Worm (Caenorhabditis elegans) whole organism, L4/young adult: ENCODE results near the gene clec-173.

Experiments
- W03F9.2 ChIP-seq: fragments of 150-350 bp; optimal IDR thresholded peaks from 2 replicates; lab custom pipeline; 2014; ENCODE audit warnings: missing biosample characterization, missing genetic modification characterization
- dao-5 ChIP-seq: sonication (generic microtip); optimal IDR thresholded peaks from 2 replicates; lab custom pipeline; 2016; ENCODE audit warnings: missing genotype, missing genetic modification characterization, moderate library complexity, missing compliant biosample characterization
- him-1 ChIP-seq: sonication (generic microtip); optimal IDR thresholded peaks from 2 replicates; lab custom pipeline; 2016; ENCODE audit warnings: missing genotype, missing genetic modification reagents, missing genetic modification characterization, missing compliant biosample characterization

DNA sequence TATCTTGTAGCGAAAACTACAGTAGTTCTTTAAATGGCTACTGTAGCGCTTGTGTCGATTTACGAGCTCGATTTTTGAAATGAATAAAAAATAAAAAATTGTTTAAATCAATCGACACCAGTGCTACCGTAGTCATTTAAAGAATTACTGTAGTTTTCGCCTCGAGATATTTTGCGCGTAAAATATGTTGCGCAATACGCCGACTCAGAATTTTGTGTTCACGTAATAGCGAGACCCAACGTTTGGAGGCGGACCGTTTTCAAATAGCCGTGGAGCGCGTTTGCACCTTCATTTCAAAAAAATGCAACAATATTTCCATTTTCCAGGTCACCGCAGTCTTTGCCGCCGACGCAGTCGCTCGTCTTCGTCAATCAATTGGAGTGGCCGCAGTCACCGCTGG is 7.3 kb downstream of the clec-173 start:
- TF ChIP-seq W03F9.2 (no peak), him-1 (tag; lab: Kevin White, UChicago) (no peak), dao-5 (no peak)
